ENCODE assay signal across 1 fruit fly cellular context in the genomic region with DNA sequence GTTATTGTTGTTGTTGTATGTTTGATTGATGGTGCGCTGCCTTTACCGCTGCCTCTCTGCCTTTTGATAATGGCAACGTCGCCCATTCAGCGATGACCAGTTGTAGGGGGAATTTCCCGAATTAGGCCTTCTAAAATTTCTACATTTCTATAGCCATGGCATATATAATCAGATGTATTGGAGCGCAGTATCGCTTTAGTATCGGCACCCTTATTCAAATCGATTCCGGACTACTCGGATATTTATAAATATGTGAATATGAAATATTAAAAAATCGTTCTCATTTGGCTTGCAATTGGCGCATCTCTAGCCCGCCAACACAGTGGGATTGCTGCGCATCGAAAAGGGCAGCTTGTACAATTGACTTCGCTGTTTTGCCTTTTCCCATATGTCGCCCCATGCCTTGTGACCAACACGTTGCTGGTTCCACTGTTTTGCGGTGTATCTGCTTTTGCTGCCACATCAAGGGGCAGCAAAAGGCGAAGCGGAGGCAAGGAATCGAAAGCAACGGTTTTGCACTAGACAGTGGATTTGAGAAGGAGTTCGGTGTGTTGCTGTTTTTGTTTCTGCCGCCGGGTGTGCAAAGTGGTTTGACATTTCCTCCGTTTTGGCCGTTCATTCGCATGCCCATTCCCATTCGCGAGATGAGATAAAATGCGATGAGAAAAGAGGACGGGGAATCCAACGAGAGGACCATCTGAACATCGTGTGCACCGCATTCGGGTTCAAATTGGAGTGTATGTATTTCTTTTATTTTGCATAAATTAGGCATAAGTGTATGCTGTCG.
TF ChIP-seq lines count a peak whose summit lies in the region.

No protein-coding gene starts in this region.

TF ChIP-seq in whole organism, embryonic, 481 proteins besides CTCF, POLR2A, EP300 and RAD21 (continued from another document):
- TF ChIP-seq zfh2 (GFP tag; optimal IDR thresholded peaks at IDR 0.05; lab: Kevin White, UChicago) (peak; percentile 8), Gug (GFP tag; IDR thresholded peaks at IDR 0.05; lab: Robert Waterston, UW) (peak; percentile 82), Gsc (GFP tag; IDR thresholded peaks at IDR 0.05; lab: Robert Waterston, UW) (0 out of 2 replicates have a peak, but pooled peaks have one; percentile 33), Spps (tag; optimal IDR thresholded peaks at IDR 0.05; lab: Kevin White, UChicago) (no peak), CG10321 (GFP tag; IDR thresholded peaks at IDR 0.05; lab: Robert Waterston, UW) (no peak), sc (optimal IDR thresholded peaks at IDR 0.05; lab: Kevin White, UChicago) (no peak), sc (GFP tag; optimal IDR thresholded peaks at IDR 0.05; lab: Kevin White, UChicago) (no peak), psq (GFP tag; optimal IDR thresholded peaks at IDR 0.05; lab: Kevin White, UChicago) (no peak), ttk (GFP tag; IDR thresholded peaks at IDR 0.05; lab: Robert Waterston, UW) (peak; percentile 54), lilli (GFP tag; optimal IDR thresholded peaks at IDR 0.05; lab: Kevin White, UChicago) (peak; percentile 76), gfzf (GFP tag; optimal IDR thresholded peaks at IDR 0.05; lab: Kevin White, UChicago) (no peak), CG12299 (tag; optimal IDR thresholded peaks at IDR 0.05; lab: Kevin White, UChicago) (peak; percentile 27), CG3838 (GFP tag; optimal IDR thresholded peaks at IDR 0.05; lab: Kevin White, UChicago) (peak; percentile 2), CG10267 (tag; optimal IDR thresholded peaks at IDR 0.05; lab: Kevin White, UChicago) (peak; percentile 36), gce (GFP tag; IDR thresholded peaks at IDR 0.05; lab: Robert Waterston, UW) (no peak), ssp (GFP tag; IDR thresholded peaks at IDR 0.05; lab: Robert Waterston, UW) (peak; percentile 32; the same call in 1 of the 2 replicates), CG8359 (GFP tag; optimal IDR thresholded peaks at IDR 0.05; lab: Kevin White, UChicago; ENCODE audit: borderline replicate concordance) (no peak), gcm2 (GFP tag; optimal IDR thresholded peaks at IDR 0.05; lab: Kevin White, UChicago) (no peak), lov (optimal IDR thresholded peaks at IDR 0.05; lab: Kevin White, UChicago) (no peak), lov (GFP tag; IDR thresholded peaks at IDR 0.05; lab: Robert Waterston, UW) (no peak), nom (GFP tag; optimal IDR thresholded peaks at IDR 0.05; lab: Kevin White, UChicago) (peak; percentile 85), sd (tag; optimal IDR thresholded peaks at IDR 0.05; lab: Kevin White, UChicago) (no peak), CG11560 (tag; IDR thresholded peaks at IDR 0.05; lab: Robert Waterston, UW) (no peak), Nf-YA (GFP tag; IDR thresholded peaks at IDR 0.05; lab: Robert Waterston, UW) (0 out of 2 replicates have a peak, but pooled peaks have one; percentile 22)
